Worm (Caenorhabditis elegans): Measurements from ENCODE around the gene rpb-9.

Gene rpb-9

DNA sequence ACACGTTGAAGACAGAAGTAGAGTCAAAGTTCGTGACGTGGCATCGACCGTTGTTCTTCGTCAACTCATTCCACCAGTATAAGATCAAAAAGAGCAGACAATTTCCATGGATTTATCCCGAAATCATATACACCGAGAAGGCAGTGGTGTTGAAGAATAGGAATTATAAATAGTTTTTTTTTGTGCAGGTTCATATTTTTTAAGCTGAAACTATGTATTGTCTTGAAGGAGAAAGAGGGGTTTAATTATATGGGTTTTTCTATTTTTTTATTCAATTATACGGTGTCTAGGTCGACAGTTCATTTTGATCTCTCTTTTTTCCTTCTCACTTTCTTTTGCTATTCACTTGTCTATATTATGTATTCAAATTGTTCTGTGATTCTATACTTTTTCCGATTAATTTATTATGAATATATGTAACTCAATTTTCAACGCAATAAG, 27.0 kb upstream of the rpb-9 start:
- TF ChIP-seq sox-4 (tag; optimal IDR thresholded peaks at IDR 0.05) (no peak), xbp-1 (tag; optimal IDR thresholded peaks at IDR 0.05) (no peak), hlh-4 (tag; optimal IDR thresholded peaks at IDR 0.05) (no peak), aha-1 (tag; optimal IDR thresholded peaks at IDR 0.05) (no peak), jun-1 (tag; optimal IDR thresholded peaks at IDR 0.05) (no peak), C34B4.2 (tag; optimal IDR thresholded peaks at IDR 0.05) (no peak), vab-15 (tag; optimal IDR thresholded peaks at IDR 0.05) (no peak), nhr-71 (tag; optimal IDR thresholded peaks at IDR 0.05) (peak; percentile 57), irx-1 (tag; optimal IDR thresholded peaks at IDR 0.05) (no peak), ztf-11 (tag; optimal IDR thresholded peaks at IDR 0.05) (no peak), grh-1 (GFP tag; IDR thresholded peaks at IDR 0.05) (peak; percentile 46), mdl-1 (tag; optimal IDR thresholded peaks at IDR 0.05) (no peak), tlp-1 (tag; optimal IDR thresholded peaks at IDR 0.05) (no peak), unc-62 (GFP tag; optimal IDR thresholded peaks at IDR 0.05) (no peak), dpl-1 (GFP tag; optimal IDR thresholded peaks at IDR 0.05) (no peak), nhr-47 (tag; optimal IDR thresholded peaks at IDR 0.05) (peak; percentile 28), nhr-84 (tag; optimal IDR thresholded peaks at IDR 0.05) (no peak), rnt-1 (tag; optimal IDR thresholded peaks at IDR 0.05) (no peak), ceh-88 (GFP tag; IDR thresholded peaks at IDR 0.05) (no peak), sup-37 (GFP tag; optimal IDR thresholded peaks at IDR 0.05) (no peak), nhr-20 (tag; optimal IDR thresholded peaks at IDR 0.05) (peak; percentile 48), unc-98 (GFP tag; IDR thresholded peaks at IDR 0.05) (no peak), elt-3 (tag; optimal IDR thresholded peaks at IDR 0.05) (peak in 2 of 6 experiments; percentile 42 to 73), ztf-4 (tag; optimal IDR thresholded peaks at IDR 0.05) (peak; percentile 72), blmp-1 (tag; optimal IDR thresholded peaks at IDR 0.05) (peak; percentile 27), mep-1 (tag; optimal IDR thresholded peaks at IDR 0.05) (peak; percentile 40), nhr-90 (tag; optimal IDR thresholded peaks at IDR 0.05; ENCODE audit: poor library complexity) (peak; percentile 66), nhr-85 (tag) (peak; percentile 77), fkh-8 (tag; optimal IDR thresholded peaks at IDR 0.05) (no peak), lsy-2 (tag; optimal IDR thresholded peaks at IDR 0.05) (peak; percentile 30 to 32), tbx-2 (tag; optimal IDR thresholded peaks at IDR 0.05) (no peak), lir-3 (tag; optimal IDR thresholded peaks at IDR 0.05; ENCODE audit: poor library complexity) (no peak), nhr-19 (GFP tag; conservative IDR thresholded peaks at IDR 0.05) (peak; percentile 13), swsn-7 (tag; optimal IDR thresholded peaks at IDR 0.05) (peak; percentile 13), lin-35 (GFP tag; optimal IDR thresholded peaks at IDR 0.05) (peak in 1 of 2 experiments; percentile 26), snu-23 (GFP tag; optimal IDR thresholded peaks at IDR 0.05) (peak; percentile 46)

DNA sequence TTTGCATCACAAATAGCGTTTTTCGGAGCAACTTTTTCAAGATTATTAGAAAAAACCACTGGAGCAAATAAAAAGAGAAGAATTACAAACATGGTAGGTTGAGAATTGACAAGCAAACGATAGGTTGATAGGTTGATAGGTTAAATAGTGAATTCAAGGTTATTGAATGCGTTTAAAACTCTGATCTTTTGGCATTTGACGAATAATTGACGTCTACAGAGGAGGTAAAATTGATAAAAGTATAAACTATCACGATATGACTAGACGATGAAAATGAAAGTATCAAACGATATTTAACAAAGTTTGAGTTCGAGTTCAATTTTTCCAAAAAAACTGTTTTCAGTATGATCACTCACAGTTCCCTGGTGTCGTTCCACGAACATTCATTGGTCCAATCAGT, 23.8 kb upstream of the rpb-9 start, which contains the start of gene ZC513.14:
Gene ZC513.14, minus strand, starts transcription at position 101 of the 400 bp plus-strand sequence.
- TF ChIP-seq ceh-88 (GFP tag; IDR thresholded peaks at IDR 0.05) = no peak
- no peak for TF ChIP-seq irx-1 (tag; optimal IDR thresholded peaks at IDR 0.05)
- no peak for TF ChIP-seq fkh-8 (tag; optimal IDR thresholded peaks at IDR 0.05)
- no peak for TF ChIP-seq elt-3 (tag; optimal IDR thresholded peaks at IDR 0.05)
- no peak for TF ChIP-seq egl-27 (tag; optimal IDR thresholded peaks at IDR 0.05)
- no peak for TF ChIP-seq isw-1 (GFP tag; IDR thresholded peaks at IDR 0.05)
- TF ChIP-seq lin-35 (GFP tag; optimal IDR thresholded peaks at IDR 0.05) = no peak
- TF ChIP-seq nhr-76 (tag; optimal IDR thresholded peaks at IDR 0.05) = no peak
- no peak for TF ChIP-seq sptf-1 (tag; optimal IDR thresholded peaks at IDR 0.05)
- no peak for TF ChIP-seq nhr-47 (tag; optimal IDR thresholded peaks at IDR 0.05)
- no peak for TF ChIP-seq efl-3 (GFP tag; optimal IDR thresholded peaks at IDR 0.05)
- no peak for TF ChIP-seq pqm-1 (tag; optimal IDR thresholded peaks at IDR 0.05)
- no peak for TF ChIP-seq jun-1 (tag; optimal IDR thresholded peaks at IDR 0.05)
- no peak for TF ChIP-seq lin-39 (tag; optimal IDR thresholded peaks at IDR 0.05)
- TF ChIP-seq nhr-28 (tag; optimal IDR thresholded peaks at IDR 0.05) = no peak

All from whole organism, L1 larva.